Fruit fly (Drosophila melanogaster) whole organism, embryonic: ENCODE data around the gene Prx1.

ENCODE experiments used
- CG1024 ChIP-seq: fragments of 200-800 bp; sonication (Bioruptor generic); IDR thresholded peaks from 2 replicates; pipeline ENCODE4 v1.3.6; 2022; ENCODE audit warnings: missing biosample characterization, missing genetic modification characterization
- CG10267 ChIP-seq: fragments of 200-800 bp; sonication (Bioruptor generic); optimal IDR thresholded peaks from 2 replicates; lab custom pipeline; 2018; ENCODE audit warnings: missing biosample characterization, mild to moderate bottlenecking, missing genetic modification characterization, moderate library complexity
- CG10979 ChIP-seq: fragments of 200-800 bp; sonication (Bioruptor generic); optimal IDR thresholded peaks from 2 replicates; lab custom pipeline; 2018; ENCODE audit warnings: missing biosample characterization, mild to moderate bottlenecking, missing genetic modification characterization, moderate library complexity
- CG11695 ChIP-seq: fragments of 200-800 bp; sonication (Bioruptor generic); IDR thresholded peaks from 3 replicates; pipeline ENCODE4 v1.3.6; 2022; ENCODE audit warnings: missing biosample characterization, missing genetic modification characterization
- CG12391 ChIP-seq: fragments of 200-800 bp; sonication (Bioruptor generic); optimal IDR thresholded peaks from 3 replicates; lab custom pipeline; 2018; ENCODE audit warnings: missing biosample characterization, mild to moderate bottlenecking, missing genetic modification characterization, moderate library complexity
- CG14014 ChIP-seq: fragments of 200-800 bp; sonication (Bioruptor generic); IDR thresholded peaks from 2 replicates; pipeline ENCODE4 v1.3.6; 2022; ENCODE audit warnings: missing biosample characterization, missing genetic modification characterization
- CG14050 ChIP-seq: fragments of 200-800 bp; sonication (Bioruptor generic); IDR thresholded peaks from 3 replicates; pipeline ENCODE4 v1.3.6; 2022; ENCODE audit warnings: missing biosample characterization, missing genetic modification characterization
- CG15073 ChIP-seq: fragments of 200-800 bp; sonication (Bioruptor generic); optimal IDR thresholded peaks from 2 replicates; lab custom pipeline; 2016; ENCODE audit warnings: missing biosample characterization, missing genetic modification characterization
- CG1647 ChIP-seq: fragments of 200-800 bp; sonication (Bioruptor generic); optimal IDR thresholded peaks from 3 replicates; lab custom pipeline; 2016; ENCODE audit warnings: missing biosample characterization, missing genetic modification characterization
- CG17802 ChIP-seq: fragments of 200-800 bp; sonication (Bioruptor generic); optimal IDR thresholded peaks from 2 replicates; lab custom pipeline; 2018; ENCODE audit warnings: missing biosample characterization, mild to moderate bottlenecking, missing genetic modification characterization, moderate library complexity
- CG18011 ChIP-seq: fragments of 200-800 bp; sonication (Bioruptor generic); optimal IDR thresholded peaks from 2 replicates; lab custom pipeline; 2017; ENCODE audit warnings: missing biosample characterization, missing genetic modification characterization, mild to moderate bottlenecking, moderate library complexity, missing genotype
- CG18262 ChIP-seq: fragments of 200-800 bp; optimal IDR thresholded peaks from 3 replicates; lab custom pipeline; 2019; ENCODE audit warnings: missing biosample characterization, mild to moderate bottlenecking, missing genetic modification characterization, moderate library complexity
- CG1832 ChIP-seq: fragments of 200-800 bp; sonication (Bioruptor generic); optimal IDR thresholded peaks from 2 replicates; lab custom pipeline; 2017; ENCODE audit warnings: missing biosample characterization, mild to moderate bottlenecking, missing genetic modification characterization, inconsistent platforms
- CG3407 ChIP-seq: fragments of 200-800 bp; sonication (Bioruptor generic); optimal IDR thresholded peaks from 2 replicates; lab custom pipeline; 2018; ENCODE audit warnings: missing biosample characterization, mild to moderate bottlenecking, missing genetic modification characterization
- CG34224 ChIP-seq: fragments of 200-800 bp; sonication (Bioruptor generic); IDR thresholded peaks from 3 replicates; pipeline ENCODE4 v1.3.6; 2022; ENCODE audit warnings: missing biosample characterization, missing genetic modification characterization; ENCODE audit not compliant: partially characterized antibody
- CG43689 ChIP-seq: fragments of 200-800 bp; sonication (Bioruptor generic); IDR thresholded peaks from 2 replicates; pipeline ENCODE4 v1.3.6; 2022; ENCODE audit warnings: missing biosample characterization, missing genetic modification characterization
- CG4820 ChIP-seq: fragments of 200-800 bp; sonication (Bioruptor generic); optimal IDR thresholded peaks from 3 replicates; lab custom pipeline; 2016; ENCODE audit warnings: missing biosample characterization, missing genetic modification characterization
- CG6175 ChIP-seq: fragments of 200-800 bp; sonication (Bioruptor generic); IDR thresholded peaks from 3 replicates; pipeline ENCODE4 v1.3.6; 2022; ENCODE audit warnings: missing biosample characterization, missing genetic modification characterization
- CG6272 ChIP-seq: fragments of 200-800 bp; sonication (Bioruptor generic); IDR thresholded peaks from 2 replicates; pipeline ENCODE4 v1.3.6; 2022; ENCODE audit warnings: missing biosample characterization, missing genetic modification characterization
- CG6689 ChIP-seq: fragments of 200-800 bp; sonication (Bioruptor generic); IDR thresholded peaks from 2 replicates; pipeline ENCODE4 v1.3.6; 2022; ENCODE audit warnings: missing biosample characterization, missing genetic modification characterization
- CG6791 ChIP-seq: fragments of 200-800 bp; sonication (Bioruptor generic); IDR thresholded peaks from 3 replicates; pipeline ENCODE4 v1.3.6; 2022; ENCODE audit warnings: missing biosample characterization, missing genetic modification characterization; ENCODE audit not compliant: partially characterized antibody
- CG8765 ChIP-seq: fragments of 200-800 bp; sonication (Bioruptor generic); IDR thresholded peaks from 2 replicates; pipeline ENCODE4 v1.3.6; 2022; ENCODE audit warnings: missing biosample characterization, missing genetic modification characterization
- CG9727 ChIP-seq: fragments of 200-800 bp; sonication (Bioruptor generic); optimal IDR thresholded peaks from 3 replicates; lab custom pipeline; 2017; ENCODE audit warnings: missing biosample characterization, mild to moderate bottlenecking, missing genetic modification characterization
- Dek ChIP-seq: fragments of 200-800 bp; sonication (Bioruptor generic); optimal IDR thresholded peaks from 3 replicates; lab custom pipeline; 2019; ENCODE audit warnings: missing biosample characterization, mild to moderate bottlenecking, missing genetic modification characterization, moderate library complexity
- Ets65A ChIP-seq: fragments of 200-800 bp; sonication (Bioruptor generic); peaks from one replicate; lab custom pipeline; 2016; ENCODE audit warnings: missing biosample characterization, missing genetic modification characterization
- Fer2 ChIP-seq: fragments of 200-800 bp; sonication (Bioruptor generic); optimal IDR thresholded peaks from 2 replicates; lab custom pipeline; 2018; ENCODE audit warnings: missing biosample characterization, mild to moderate bottlenecking, missing genetic modification characterization, moderate library complexity
- Gug ChIP-seq: fragments of 200-800 bp; sonication (Bioruptor generic); IDR thresholded peaks from 4 replicates; pipeline ENCODE4 v1.3.6; 2022; ENCODE audit warnings: missing biosample characterization, missing genetic modification characterization
- HHEX ChIP-seq: fragments of 200-800 bp; sonication (Bioruptor generic); optimal IDR thresholded peaks from 3 replicates; lab custom pipeline; 2017; ENCODE audit warnings: missing biosample characterization, mild to moderate bottlenecking, missing genetic modification characterization, missing genetic modification reagents
- Hr3 ChIP-seq: fragments of 200-800 bp; sonication (Bioruptor generic); optimal IDR thresholded peaks from 3 replicates; lab custom pipeline; 2016; ENCODE audit warnings: missing biosample characterization, missing genetic modification characterization
- Med ChIP-seq: fragments of 200-800 bp; sonication (Bioruptor generic); peaks from one replicate; lab custom pipeline; 2016; ENCODE audit warnings: missing biosample characterization, missing genetic modification characterization, mild to moderate bottlenecking, inconsistent platforms, moderate library complexity
- NC2β ChIP-seq: fragments of 200-800 bp; sonication (Bioruptor generic); optimal IDR thresholded peaks from 2 replicates; lab custom pipeline; 2016; ENCODE audit warnings: missing biosample characterization, missing genetic modification characterization
- NFAT ChIP-seq: fragments of 200-800 bp; sonication (Bioruptor generic); IDR thresholded peaks from 2 replicates; pipeline ENCODE4 v1.3.6; 2022; ENCODE audit warnings: missing biosample characterization, missing genetic modification characterization
- Nf-YC ChIP-seq: fragments of 200-800 bp; optimal IDR thresholded peaks from 3 replicates; lab custom pipeline; 2019; ENCODE audit warnings: missing biosample characterization, mild to moderate bottlenecking, missing genetic modification characterization, moderate library complexity
- PHDP ChIP-seq: fragments of 200-800 bp; sonication (Bioruptor generic); optimal IDR thresholded peaks from 3 replicates; lab custom pipeline; 2018; ENCODE audit warnings: missing biosample characterization, mild to moderate bottlenecking, missing genetic modification characterization, moderate library complexity
- Rfx ChIP-seq: fragments of 200-800 bp; sonication (Bioruptor generic); IDR thresholded peaks from 2 replicates; pipeline ENCODE4 v1.3.6; 2022; ENCODE audit warnings: missing biosample characterization, missing genetic modification characterization
- Stat92E ChIP-seq, 3 experiments: fragments of >200 bp in 2 of 3; fragments of 200-800 bp in 1 of 3; sonication (Bioruptor generic) in 1 of 3; optimal IDR thresholded peaks; 2 replicates each; lab custom pipeline; 2017 to 2019; ENCODE audit warnings: missing biosample characterization in 3 of 3, missing genetic modification characterization in 3 of 3, mild to moderate bottlenecking in 1 of 3, moderate library complexity in 1 of 3
- Tbp ChIP-seq: fragments of >200 bp; optimal IDR thresholded peaks from 2 replicates; lab custom pipeline; 2018; ENCODE audit warnings: missing biosample characterization, missing genetic modification characterization
- Trl ChIP-seq, 3 experiments: fragments of >200 bp in 2 of 3; fragments of 200-800 bp in 1 of 3; sonication (Bioruptor generic) in 1 of 3; optimal IDR thresholded peaks; 2 replicates in 1 of 3; 3 replicates in 2 of 3; lab custom pipeline; 2016 to 2017; ENCODE audit warnings: missing biosample characterization in 1 of 3, missing genetic modification characterization in 1 of 3
- Usf ChIP-seq: fragments of 200-800 bp; sonication (Bioruptor generic); optimal IDR thresholded peaks from 2 replicates; lab custom pipeline; 2017; ENCODE audit warnings: missing genotype, missing biosample characterization, missing genetic modification characterization
- bab2 ChIP-seq: fragments of 200-800 bp; sonication (Bioruptor generic); optimal IDR thresholded peaks from 2 replicates; lab custom pipeline; 2016; ENCODE audit warnings: missing biosample characterization, missing genetic modification characterization
- dati ChIP-seq: fragments of 200-800 bp; sonication (Bioruptor generic); IDR thresholded peaks from 2 replicates; pipeline ENCODE4 v1.3.6; 2022; ENCODE audit warnings: missing biosample characterization, missing genetic modification characterization
- dmrt11E ChIP-seq: fragments of 200-800 bp; sonication (Bioruptor generic); optimal IDR thresholded peaks from 3 replicates; lab custom pipeline; 2018; ENCODE audit warnings: missing biosample characterization, mild to moderate bottlenecking, missing genetic modification characterization, moderate library complexity
- dmrt99B ChIP-seq: fragments of 200-800 bp; sonication (Bioruptor generic); optimal IDR thresholded peaks from 2 replicates; lab custom pipeline; 2018; ENCODE audit warnings: missing biosample characterization, mild to moderate bottlenecking, missing genetic modification characterization, moderate library complexity
- emc ChIP-seq: fragments of 200-800 bp; sonication (Bioruptor generic); optimal IDR thresholded peaks from 2 replicates; lab custom pipeline; 2016; ENCODE audit warnings: missing biosample characterization, missing genetic modification characterization
- ems ChIP-seq: fragments of 200-800 bp; sonication (Bioruptor generic); optimal IDR thresholded peaks from 3 replicates; lab custom pipeline; 2016; ENCODE audit warnings: missing biosample characterization, missing genetic modification characterization
- fru ChIP-seq: fragments of >200 bp; optimal IDR thresholded peaks from 2 replicates; lab custom pipeline; 2017
- gce ChIP-seq: fragments of 200-800 bp; sonication (Bioruptor generic); IDR thresholded peaks from 3 replicates; pipeline ENCODE4 v1.3.6; 2022; ENCODE audit warnings: missing biosample characterization, missing genetic modification characterization
- gem ChIP-seq: fragments of 200-800 bp; sonication (Bioruptor generic); optimal IDR thresholded peaks from 2 replicates; lab custom pipeline; 2019; ENCODE audit warnings: missing biosample characterization, mild to moderate bottlenecking, missing genetic modification characterization, moderate library complexity
- gsb-n ChIP-seq: fragments of 200-800 bp; sonication (Bioruptor generic); optimal IDR thresholded peaks from 3 replicates; lab custom pipeline; 2018; ENCODE audit warnings: missing biosample characterization, mild to moderate bottlenecking, missing genetic modification characterization
- jing ChIP-seq: fragments of 200-800 bp; sonication (Bioruptor generic); optimal IDR thresholded peaks from 2 replicates; lab custom pipeline; 2018; ENCODE audit warnings: missing biosample characterization, mild to moderate bottlenecking, missing genetic modification characterization
- org-1 ChIP-seq: fragments of 200-800 bp; sonication (Bioruptor generic); optimal IDR thresholded peaks from 2 replicates; lab custom pipeline; 2017; ENCODE audit warnings: missing biosample characterization, missing genetic modification characterization
- pros ChIP-seq: fragments of 200-800 bp; sonication (Bioruptor generic); optimal IDR thresholded peaks from 3 replicates; lab custom pipeline; 2019; ENCODE audit warnings: missing biosample characterization, mild to moderate bottlenecking, missing genetic modification characterization, moderate library complexity

Prx1 gene

dm6 chr3L:15174086-15174485, 33.6 kb upstream of the Prx1 start (continued):
- TF ChIP-seq CG17802 (tag; lab: Kevin White, UChicago), result no peak
- TF ChIP-seq NFAT (GFP tag; lab: Robert Waterston, UW), result no peak
- no peak for TF ChIP-seq CG18011 (GFP tag; lab: Kevin White, UChicago)
- no peak for TF ChIP-seq org-1
- TF ChIP-seq CG14014 (GFP tag; lab: Robert Waterston, UW), result no peak
- TF ChIP-seq Gug (GFP tag; lab: Robert Waterston, UW), result no peak
- no peak for TF ChIP-seq CG6689 (GFP tag; lab: Robert Waterston, UW)
- TF ChIP-seq CG18262 (tag; lab: Kevin White, UChicago), result peak; percentile 37
- TF ChIP-seq Dek (tag; lab: Kevin White, UChicago), result no peak
- no peak for TF ChIP-seq bab2 (GFP tag; lab: Kevin White, UChicago)
- no peak for TF ChIP-seq CG1647 (GFP tag; lab: Kevin White, UChicago)
- no peak for TF ChIP-seq Ets65A (GFP tag; lab: Kevin White, UChicago)
- no peak for TF ChIP-seq CG34224
- TF ChIP-seq CG12391 (tag; lab: Kevin White, UChicago), result peak; percentile 17
- no peak for TF ChIP-seq CG6175
- TF ChIP-seq Nf-YC (tag; lab: Kevin White, UChicago), result no peak
- TF ChIP-seq Trl (optimal IDR thresholded peaks at IDR 0.05; lab: Kevin White, UChicago), result no peak
- TF ChIP-seq Trl (GFP tag; optimal IDR thresholded peaks at IDR 0.05; lab: Kevin White, UChicago), result no peak
- no peak for TF ChIP-seq CG11695 (GFP tag; lab: Robert Waterston, UW)
- TF ChIP-seq Med (GFP tag; lab: Kevin White, UChicago), result no peak
- no peak for TF ChIP-seq CG3407
- TF ChIP-seq Usf, result no peak
- no peak for TF ChIP-seq jing (GFP tag; lab: Kevin White, UChicago)
- TF ChIP-seq gce, result no peak
- TF ChIP-seq Tbp (GFP tag; lab: Kevin White, UChicago), result no peak
- peak; percentile 39 for TF ChIP-seq dmrt11E (tag; lab: Kevin White, UChicago)
- peak; percentile 20 for TF ChIP-seq dmrt99B (tag; lab: Kevin White, UChicago)
- peak; percentile 41 for TF ChIP-seq gem (tag; lab: Kevin White, UChicago)
- TF ChIP-seq Hr3 (GFP tag; lab: Kevin White, UChicago), result no peak
- TF ChIP-seq CG6272 (GFP tag; lab: Robert Waterston, UW), result no peak
- TF ChIP-seq gsb-n (tag; lab: Kevin White, UChicago), result no peak
- no peak for TF ChIP-seq CG8765
- no peak for TF ChIP-seq CG14050 (GFP tag; lab: Robert Waterston, UW)
- no peak for TF ChIP-seq CG15073 (GFP tag; lab: Kevin White, UChicago)
- TF ChIP-seq Stat92E (GFP tag; optimal IDR thresholded peaks at IDR 0.05; lab: Kevin White, UChicago), result no peak
- TF ChIP-seq HHEX, result no peak
- TF ChIP-seq CG1024, result no peak
- no peak for TF ChIP-seq emc (GFP tag; lab: Kevin White, UChicago)
- no peak for TF ChIP-seq dati (GFP tag; lab: Robert Waterston, UW)
- TF ChIP-seq CG4820 (GFP tag; lab: Kevin White, UChicago), result no peak
- TF ChIP-seq ems (GFP tag; lab: Kevin White, UChicago), result no peak
- TF ChIP-seq fru (lab: Kevin White, UChicago), result no peak
- peak; percentile 1 for TF ChIP-seq CG9727 (GFP tag; lab: Kevin White, UChicago)
- TF ChIP-seq CG10979, result peak; percentile 47
- no peak for TF ChIP-seq CG1832 (GFP tag; lab: Kevin White, UChicago)
- no peak for TF ChIP-seq Rfx (GFP tag; lab: Robert Waterston, UW)
- no peak for TF ChIP-seq CG6791
- TF ChIP-seq NC2β (GFP tag; lab: Kevin White, UChicago), result no peak
- TF ChIP-seq CG43689 (GFP tag; lab: Robert Waterston, UW), result no peak
- peak; percentile 2 for TF ChIP-seq CG10267 (tag; lab: Kevin White, UChicago)
- no peak for TF ChIP-seq pros (GFP tag; lab: Kevin White, UChicago)
- TF ChIP-seq PHDP (tag; lab: Kevin White, UChicago), result no peak
- TF ChIP-seq Fer2 (tag; lab: Kevin White, UChicago), result no peak
